Fruit fly (Drosophila melanogaster) S2 (cell line): ENCODE measurements around the gene Pi3K21B.

ENCODE experiments used
- CG8478 ChIP-seq: fragments of >200 bp; optimal IDR thresholded peaks from 2 replicates; lab custom pipeline; 2018
- CTCF ChIP-seq, 2 experiments: fragments of >200 bp; optimal IDR thresholded peaks; 2 replicates each; lab custom pipeline; 2018

DNA sequence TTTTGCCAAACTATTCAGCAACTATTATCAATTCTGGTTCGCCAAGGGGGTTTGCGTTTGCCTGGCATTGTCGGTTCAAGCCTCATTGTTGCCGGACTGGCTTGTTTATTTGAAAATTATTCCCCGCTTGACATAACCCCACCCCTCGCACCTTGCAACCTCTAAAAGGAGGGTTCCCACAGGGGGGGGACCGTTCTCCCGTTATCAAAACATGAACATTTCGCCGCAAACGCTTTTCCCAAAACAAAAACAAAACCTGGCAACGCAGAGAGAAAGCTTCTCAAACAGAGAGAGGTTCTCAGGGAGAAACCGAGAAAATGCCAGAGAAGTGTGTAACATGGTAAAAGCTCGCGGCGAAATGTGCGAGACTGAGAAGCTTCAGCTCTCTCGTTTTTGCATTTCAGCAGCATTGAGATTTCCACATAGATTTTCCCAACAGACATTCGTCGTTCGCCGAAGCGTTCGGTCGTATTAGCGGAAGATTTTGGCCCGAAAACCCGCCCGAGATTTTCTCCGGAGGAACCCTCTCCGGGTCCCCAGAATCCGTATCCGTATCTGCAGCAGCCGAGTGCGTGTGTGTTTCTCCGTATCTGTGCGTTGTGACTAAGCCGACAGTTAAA lies 12.2 kb downstream of the Pi3K21B start:
- no peak for TF ChIP-seq CG8478 (lab: Kevin White, UChicago)
- TF ChIP-seq CTCF (optimal IDR thresholded peaks at IDR 0.05; lab: Kevin White, UChicago), result no peak
